Fruit fly (Drosophila melanogaster) whole organism, embryonic: Measurements from ENCODE around the gene CG42487.
A peak's percentile ranks its signal among the peaks of the same experiment; 100 is the strongest.

Experiments
- Aef1 ChIP-seq: fragments of 200-800 bp; sonication (Bioruptor generic); IDR thresholded peaks from 3 replicates; pipeline ENCODE4 v1.3.6; 2022; ENCODE audit warnings: missing biosample characterization, missing genetic modification characterization
- Atf-2 ChIP-seq: fragments of 200-800 bp; sonication (Bioruptor generic); optimal IDR thresholded peaks from 2 replicates; lab custom pipeline; 2016; ENCODE audit warnings: missing biosample characterization, missing genetic modification characterization
- Atf3 ChIP-seq: fragments of 200-800 bp; sonication (Bioruptor generic); optimal IDR thresholded peaks from 3 replicates; lab custom pipeline; 2016; ENCODE audit warnings: missing biosample characterization, missing genetic modification characterization
- Awh ChIP-seq: fragments of 200-800 bp; sonication (Bioruptor generic); IDR thresholded peaks from 2 replicates; pipeline ENCODE4, ENCODE4 v1.3.6; 2022; ENCODE audit warnings: missing biosample characterization, missing genetic modification characterization
- C15 ChIP-seq: fragments of 200-800 bp; sonication (Bioruptor generic); IDR thresholded peaks from 3 replicates; pipeline ENCODE4 v1.3.6; 2022; ENCODE audit warnings: missing biosample characterization, missing genetic modification characterization
- CG11398 ChIP-seq: fragments of 200-800 bp; sonication (Bioruptor generic); optimal IDR thresholded peaks from 2 replicates; lab custom pipeline; 2016; ENCODE audit warnings: missing biosample characterization, missing genetic modification characterization
- CG11560 ChIP-seq: fragments of 200-800 bp; sonication (Bioruptor generic); IDR thresholded peaks from 3 replicates; pipeline ENCODE4 v1.3.6; 2022; ENCODE audit warnings: missing biosample characterization, missing genetic modification characterization
- CG14667 ChIP-seq: fragments of 200-800 bp; sonication (Bioruptor generic); IDR thresholded peaks from 2 replicates; pipeline ENCODE4 v1.3.6; 2022; ENCODE audit warnings: missing biosample characterization, missing genetic modification characterization
- CG14710 ChIP-seq: fragments of 200-800 bp; sonication (Bioruptor generic); optimal IDR thresholded peaks from 3 replicates; lab custom pipeline; 2019; ENCODE audit warnings: missing biosample characterization, mild to moderate bottlenecking, missing genetic modification characterization, moderate library complexity
- CG15479 ChIP-seq: fragments of 200-800 bp; sonication (Bioruptor generic); optimal IDR thresholded peaks from 3 replicates; lab custom pipeline; 2019; ENCODE audit warnings: missing biosample characterization, mild to moderate bottlenecking, missing genetic modification characterization, moderate library complexity
- CG17802 ChIP-seq: fragments of 200-800 bp; sonication (Bioruptor generic); optimal IDR thresholded peaks from 2 replicates; lab custom pipeline; 2018; ENCODE audit warnings: missing biosample characterization, mild to moderate bottlenecking, missing genetic modification characterization, moderate library complexity
- CG31441 ChIP-seq: fragments of 200-800 bp; sonication (Bioruptor generic); IDR thresholded peaks from 2 replicates; pipeline ENCODE4 v1.3.6; 2022; ENCODE audit warnings: missing biosample characterization, missing genetic modification characterization
- CG3407 ChIP-seq: fragments of 200-800 bp; sonication (Bioruptor generic); optimal IDR thresholded peaks from 2 replicates; lab custom pipeline; 2018; ENCODE audit warnings: missing biosample characterization, mild to moderate bottlenecking, missing genetic modification characterization
- CG4617 ChIP-seq: fragments of 200-800 bp; sonication (Bioruptor generic); optimal IDR thresholded peaks from 3 replicates; lab custom pipeline; 2016; ENCODE audit warnings: missing biosample characterization, missing genetic modification characterization, borderline replicate concordance
- CG4820 ChIP-seq: fragments of 200-800 bp; sonication (Bioruptor generic); optimal IDR thresholded peaks from 3 replicates; lab custom pipeline; 2016; ENCODE audit warnings: missing biosample characterization, missing genetic modification characterization
- CG5180 ChIP-seq: fragments of 200-800 bp; sonication (Bioruptor generic); optimal IDR thresholded peaks from 3 replicates; lab custom pipeline; 2017; ENCODE audit warnings: missing biosample characterization, missing genetic modification characterization, mild to moderate bottlenecking, moderate library complexity, missing genetic modification reagents
- CG5245 ChIP-seq: fragments of 200-800 bp; sonication (Bioruptor generic); optimal IDR thresholded peaks from 3 replicates; lab custom pipeline; 2016; ENCODE audit warnings: missing biosample characterization, missing genetic modification characterization
- CG6689 ChIP-seq: fragments of 200-800 bp; sonication (Bioruptor generic); IDR thresholded peaks from 2 replicates; pipeline ENCODE4 v1.3.6; 2022; ENCODE audit warnings: missing biosample characterization, missing genetic modification characterization
- CG7928 ChIP-seq: fragments of 200-800 bp; sonication (Bioruptor generic); optimal IDR thresholded peaks from 2 replicates; lab custom pipeline; 2017; ENCODE audit warnings: missing biosample characterization, mild to moderate bottlenecking, missing genetic modification characterization
- CHES-1-like ChIP-seq: fragments of 200-800 bp; sonication (Bioruptor generic); optimal IDR thresholded peaks from 2 replicates; lab custom pipeline; 2016; ENCODE audit warnings: missing biosample characterization, missing genetic modification characterization
- CTCF ChIP-seq: fragments of 200-800 bp; sonication (Bioruptor generic); optimal IDR thresholded peaks from 2 replicates; lab custom pipeline; 2017; ENCODE audit warnings: missing biosample characterization, mild to moderate bottlenecking, missing genetic modification characterization, moderate library complexity
- Drgx ChIP-seq: fragments of 200-800 bp; sonication (Bioruptor generic); IDR thresholded peaks from 2 replicates; pipeline ENCODE4 v1.3.6; 2022; ENCODE audit warnings: missing biosample characterization, missing genetic modification characterization
- Eip74EF ChIP-seq, 2 experiments: fragments of 200-800 bp in 1 of 2; fragments of >200 bp in 1 of 2; sonication (Bioruptor generic) in 1 of 2; optimal IDR thresholded peaks; 2 replicates each; lab custom pipeline; 2017 to 2019; ENCODE audit warnings: missing biosample characterization in 2 of 2, missing genetic modification characterization in 2 of 2, mild to moderate bottlenecking in 1 of 2, moderate library complexity in 1 of 2
- H2.0 ChIP-seq: fragments of 200-800 bp; sonication (Bioruptor generic); IDR thresholded peaks from 2 replicates; pipeline ENCODE4 v1.3.6; 2022; ENCODE audit warnings: missing biosample characterization, missing genetic modification characterization
- HLH3B ChIP-seq: fragments of 200-800 bp; sonication (Bioruptor generic); IDR thresholded peaks from 2 replicates; pipeline ENCODE4 v1.3.6; 2022; ENCODE audit warnings: missing biosample characterization, missing genetic modification characterization
- Lim3 ChIP-seq: fragments of 200-800 bp; sonication (Bioruptor generic); IDR thresholded peaks from 2 replicates; pipeline ENCODE4 v1.3.6; 2022; ENCODE audit warnings: missing biosample characterization, missing genetic modification characterization
- Med ChIP-seq: fragments of 200-800 bp; sonication (Bioruptor generic); peaks from one replicate; lab custom pipeline; 2016; ENCODE audit warnings: missing biosample characterization, missing genetic modification characterization, mild to moderate bottlenecking, inconsistent platforms, moderate library complexity
- Meics ChIP-seq: fragments of 200-800 bp; sonication (Bioruptor generic); optimal IDR thresholded peaks from 2 replicates; lab custom pipeline; 2017; ENCODE audit warnings: missing biosample characterization, mild to moderate bottlenecking, missing genetic modification characterization
- Mes4 ChIP-seq: fragments of 200-800 bp; sonication (Bioruptor generic); optimal IDR thresholded peaks from 2 replicates; lab custom pipeline; 2016; ENCODE audit warnings: missing biosample characterization, missing genetic modification characterization
- Mrtf ChIP-seq: fragments of 200-800 bp; sonication (Bioruptor generic); IDR thresholded peaks from 3 replicates; pipeline ENCODE4 v1.3.6; 2022; ENCODE audit warnings: missing biosample characterization, missing genetic modification characterization
- bowl ChIP-seq: fragments of 200-800 bp; sonication (Bioruptor generic); IDR thresholded peaks from 2 replicates; pipeline ENCODE4 v1.3.6; 2022; ENCODE audit warnings: missing biosample characterization, missing genetic modification characterization
- crp ChIP-seq, 2 experiments: fragments of 200-800 bp; sonication (Bioruptor generic); optimal IDR thresholded peaks; 2 replicates in 1 of 2; 3 replicates in 1 of 2; lab custom pipeline; 2017; ENCODE audit warnings: missing biosample characterization in 2 of 2, missing genetic modification characterization in 2 of 2, mild to moderate bottlenecking in 1 of 2, moderate library complexity in 1 of 2
- da ChIP-seq: fragments of 200-800 bp; sonication (Bioruptor generic); optimal IDR thresholded peaks from 2 replicates; lab custom pipeline; 2016; ENCODE audit warnings: missing biosample characterization, missing genetic modification characterization
- dati ChIP-seq: fragments of 200-800 bp; sonication (Bioruptor generic); IDR thresholded peaks from 2 replicates; pipeline ENCODE4 v1.3.6; 2022; ENCODE audit warnings: missing biosample characterization, missing genetic modification characterization
- disco-r ChIP-seq: fragments of 200-800 bp; sonication (Bioruptor generic); optimal IDR thresholded peaks from 2 replicates; lab custom pipeline; 2016; ENCODE audit warnings: missing biosample characterization, missing genetic modification characterization
- emc ChIP-seq: fragments of 200-800 bp; sonication (Bioruptor generic); optimal IDR thresholded peaks from 2 replicates; lab custom pipeline; 2016; ENCODE audit warnings: missing biosample characterization, missing genetic modification characterization
- fd102C ChIP-seq: fragments of 200-800 bp; sonication (Bioruptor generic); optimal IDR thresholded peaks from 2 replicates; lab custom pipeline; 2018; ENCODE audit warnings: missing biosample characterization, mild to moderate bottlenecking, missing genetic modification characterization, moderate library complexity
- fd64A ChIP-seq: fragments of 200-800 bp; sonication (Bioruptor generic); optimal IDR thresholded peaks from 3 replicates; lab custom pipeline; 2018; ENCODE audit warnings: missing biosample characterization, mild to moderate bottlenecking, missing genetic modification characterization
- gem ChIP-seq: fragments of 200-800 bp; sonication (Bioruptor generic); optimal IDR thresholded peaks from 2 replicates; lab custom pipeline; 2019; ENCODE audit warnings: missing biosample characterization, mild to moderate bottlenecking, missing genetic modification characterization, moderate library complexity
- h ChIP-seq: fragments of >200 bp; optimal IDR thresholded peaks from 2 replicates; lab custom pipeline; 2017
- hkb ChIP-seq, 2 experiments: fragments of 200-800 bp in 1 of 2; fragments of >200 bp in 1 of 2; sonication (Bioruptor generic) in 1 of 2; IDR thresholded peaks in 1 of 2; optimal IDR thresholded peaks in 1 of 2; 2 replicates each; pipeline versions ENCODE4 v1.3.6 to Lab custom; 2017 to 2022; ENCODE audit warnings: missing biosample characterization in 1 of 2, missing genetic modification characterization in 1 of 2
- ind ChIP-seq: fragments of 200-800 bp; sonication (Bioruptor generic); optimal IDR thresholded peaks from 3 replicates; lab custom pipeline; 2016; ENCODE audit warnings: missing biosample characterization, missing genetic modification characterization
- inv ChIP-seq: fragments of 200-800 bp; sonication (Bioruptor generic); IDR thresholded peaks from 2 replicates; pipeline ENCODE4 v1.3.6; 2022; ENCODE audit warnings: missing biosample characterization, missing genetic modification characterization; ENCODE audit not compliant: partially characterized antibody
- jing ChIP-seq: fragments of 200-800 bp; sonication (Bioruptor generic); optimal IDR thresholded peaks from 2 replicates; lab custom pipeline; 2018; ENCODE audit warnings: missing biosample characterization, mild to moderate bottlenecking, missing genetic modification characterization
- klu ChIP-seq: fragments of 200-800 bp; sonication (Bioruptor generic); IDR thresholded peaks from 2 replicates; pipeline ENCODE4 v1.3.6; 2022; ENCODE audit warnings: missing biosample characterization, missing genetic modification characterization
- odd ChIP-seq: fragments of 200-800 bp; sonication (Bioruptor generic); optimal IDR thresholded peaks from 2 replicates; lab custom pipeline; 2017; ENCODE audit warnings: missing biosample characterization, mild to moderate bottlenecking, missing genetic modification characterization
- pfk ChIP-seq: fragments of 200-800 bp; sonication (Bioruptor generic); optimal IDR thresholded peaks from 2 replicates; lab custom pipeline; 2018; ENCODE audit warnings: missing biosample characterization, mild to moderate bottlenecking, missing genetic modification characterization, moderate library complexity
- sna ChIP-seq: fragments of 200-800 bp; sonication (Bioruptor generic); IDR thresholded peaks from 2 replicates; pipeline ENCODE4 v1.3.6; 2022; ENCODE audit warnings: missing biosample characterization, missing genetic modification characterization; ENCODE audit not compliant: partially characterized antibody
- ssp ChIP-seq: fragments of 200-800 bp; sonication (Bioruptor generic); IDR thresholded peaks from 2 replicates; pipeline ENCODE4 v1.3.6; 2022; ENCODE audit warnings: missing biosample characterization, missing genetic modification characterization
- tin ChIP-seq: fragments of 200-800 bp; sonication (Bioruptor generic); optimal IDR thresholded peaks from 3 replicates; lab custom pipeline; 2016; ENCODE audit warnings: missing biosample characterization, missing genetic modification characterization
- zfh2 ChIP-seq: fragments of 200-800 bp; sonication (Bioruptor generic); optimal IDR thresholded peaks from 2 replicates; lab custom pipeline; 2016; ENCODE audit warnings: missing biosample characterization, missing genetic modification characterization

Gene CG42487

dm6 chr3R:27916355-27917019 is 42.6 kb downstream of the CG42487 start, which contains the start of the genes CG5003 and mRpS22 (continued):
- TF ChIP-seq gem (tag; lab: Kevin White, UChicago) = peak; percentile 79
- TF ChIP-seq CG17802 (tag; lab: Kevin White, UChicago) = no peak
- peak; percentile 73 for TF ChIP-seq tin (GFP tag; lab: Kevin White, UChicago)
- no peak for TF ChIP-seq da (GFP tag; lab: Kevin White, UChicago)
- no peak for TF ChIP-seq sna (GFP tag; lab: Robert Waterston, UW)
- TF ChIP-seq fd102C (GFP tag; lab: Kevin White, UChicago) = no peak
- TF ChIP-seq Eip74EF (GFP tag; optimal IDR thresholded peaks at IDR 0.05; lab: Kevin White, UChicago) = no peak
- peak; percentile 69 for TF ChIP-seq CG6689 (GFP tag; lab: Robert Waterston, UW)
- TF ChIP-seq HLH3B (GFP tag; lab: Robert Waterston, UW) = no peak
- TF ChIP-seq h (lab: Kevin White, UChicago) = no peak
- peak; percentile 77 for TF ChIP-seq CG14710 (tag; lab: Kevin White, UChicago)
- TF ChIP-seq CHES-1-like (GFP tag; lab: Kevin White, UChicago) = peak; percentile 11
- peak; percentile 77 for TF ChIP-seq Meics (GFP tag; lab: Kevin White, UChicago)
- TF ChIP-seq emc (GFP tag; lab: Kevin White, UChicago) = no peak
- TF ChIP-seq Drgx (GFP tag; lab: Robert Waterston, UW) = no peak
- peak; percentile 72 for TF ChIP-seq Med (GFP tag; lab: Kevin White, UChicago)
- no peak for TF ChIP-seq dati
- TF ChIP-seq CG5245 (GFP tag; lab: Kevin White, UChicago) = peak; percentile 21
- TF ChIP-seq disco-r = no peak
- no peak for TF ChIP-seq Atf-2 (GFP tag; lab: Kevin White, UChicago)
- TF ChIP-seq CG3407 (GFP tag; lab: Kevin White, UChicago) = peak; percentile 17
- TF ChIP-seq H2.0 = peak; percentile 28
- no peak for TF ChIP-seq CTCF (GFP tag; lab: Kevin White, UChicago)
- peak; percentile 64 for TF ChIP-seq CG31441 (GFP tag; lab: Robert Waterston, UW)
- peak; percentile 36; the same call in 1 of the 2 replicates for TF ChIP-seq ssp (GFP tag; lab: Robert Waterston, UW)
- no peak for TF ChIP-seq Awh
- TF ChIP-seq hkb (optimal IDR thresholded peaks at IDR 0.05; lab: Kevin White, UChicago) = no peak
- TF ChIP-seq hkb (GFP tag; IDR thresholded peaks at IDR 0.05; lab: Robert Waterston, UW) = no peak
- peak; percentile 40 for TF ChIP-seq CG14667 (GFP tag; lab: Robert Waterston, UW)
- TF ChIP-seq Mrtf (GFP tag; lab: Robert Waterston, UW) = no peak
- TF ChIP-seq CG15479 (GFP tag; lab: Kevin White, UChicago) = no peak
- peak; percentile 33; the same call in 1 of the 3 replicates for TF ChIP-seq Aef1 (GFP tag; lab: Robert Waterston, UW)
- TF ChIP-seq Atf3 = peak; percentile 11
- no peak for TF ChIP-seq C15 (GFP tag; lab: Robert Waterston, UW)
- no peak for TF ChIP-seq jing (GFP tag; lab: Kevin White, UChicago)
- peak; percentile 3 for TF ChIP-seq CG5180 (GFP tag; lab: Kevin White, UChicago)
- no peak for TF ChIP-seq CG11560
- no peak; the same call in 1 of the 2 replicates for TF ChIP-seq bowl (GFP tag; lab: Robert Waterston, UW)
- no peak for TF ChIP-seq Mes4
- TF ChIP-seq Lim3 = no peak
- TF ChIP-seq CG4617 (GFP tag; lab: Kevin White, UChicago) = no peak
- TF ChIP-seq CG7928 (GFP tag; lab: Kevin White, UChicago) = no peak
- peak; percentile 59 for TF ChIP-seq ind (GFP tag; lab: Kevin White, UChicago)
- no peak for TF ChIP-seq pfk
- TF ChIP-seq odd (GFP tag; lab: Kevin White, UChicago) = no peak
- peak; percentile 21; the same call in 1 of the 2 replicates for TF ChIP-seq klu (GFP tag; lab: Robert Waterston, UW)
- no peak for TF ChIP-seq fd64A (GFP tag; lab: Kevin White, UChicago)
- TF ChIP-seq crp (GFP tag; optimal IDR thresholded peaks at IDR 0.05; lab: Kevin White, UChicago) = peak in 1 of 2 experiments; percentile 19
- peak; percentile 44 for TF ChIP-seq zfh2 (GFP tag; lab: Kevin White, UChicago)
- TF ChIP-seq CG4820 (GFP tag; lab: Kevin White, UChicago) = peak; percentile 55
- TF ChIP-seq CG11398 (GFP tag; lab: Kevin White, UChicago) = no peak
- TF ChIP-seq inv (GFP tag; lab: Robert Waterston, UW) = 0 out of 2 replicates have a peak, but pooled peaks have one; percentile 30
